Worm (Caenorhabditis elegans): ENCODE measurements around the gene nhr-71.

- TF ChIP-seq madf-10 (tag; optimal IDR thresholded peaks at IDR 0.05), result peak; percentile 31
- TF ChIP-seq unc-62 (GFP tag; optimal IDR thresholded peaks at IDR 0.05), result no peak
- TF ChIP-seq nfya-1 (tag; optimal IDR thresholded peaks at IDR 0.05; ENCODE audit: borderline replicate concordance, insufficient read depth), result no peak
- TF ChIP-seq unc-130 (GFP tag; optimal IDR thresholded peaks at IDR 0.05), result no peak
- peak; percentile 22 for TF ChIP-seq attf-5 (GFP tag; optimal IDR thresholded peaks at IDR 0.05)
- TF ChIP-seq snpc-1.3 (tag; optimal IDR thresholded peaks at IDR 0.05; ENCODE audit: insufficient read depth), result no peak
These were observed 35.0 kb downstream of the nhr-71 start for ce11 chrX:13782074-13782462.

Measured in whole organism, young adult.